Worm (Caenorhabditis elegans): ENCODE measurements around the gene str-31.

The str-31 gene

ce11 chrV:7492924-7493323 lies 15.5 kb downstream of the str-31 start, which contains the start of gene srbc-10:
TSS of gene srbc-10 (minus strand) at chrV:7493024.
- TF ChIP-seq fkh-3 (tag; optimal IDR thresholded peaks at IDR 0.05) (no peak), attf-3 (GFP tag; conservative IDR thresholded peaks at IDR 0.05) (no peak), rcor-1 (GFP tag; IDR thresholded peaks at IDR 0.05) (no peak), nhr-179 (tag; optimal IDR thresholded peaks at IDR 0.05) (no peak), madf-6 (GFP tag; IDR thresholded peaks at IDR 0.05) (no peak), mcd-1 (GFP tag; IDR thresholded peaks at IDR 0.05) (no peak), aptf-3 (GFP tag; IDR thresholded peaks at IDR 0.05) (no peak), B0336.3 (GFP tag; IDR thresholded peaks at IDR 0.05) (no peak), ceh-27 (GFP tag; optimal IDR thresholded peaks at IDR 0.05) (no peak), aptf-2 (GFP tag; conservative IDR thresholded peaks at IDR 0.05) (no peak)

DNA sequence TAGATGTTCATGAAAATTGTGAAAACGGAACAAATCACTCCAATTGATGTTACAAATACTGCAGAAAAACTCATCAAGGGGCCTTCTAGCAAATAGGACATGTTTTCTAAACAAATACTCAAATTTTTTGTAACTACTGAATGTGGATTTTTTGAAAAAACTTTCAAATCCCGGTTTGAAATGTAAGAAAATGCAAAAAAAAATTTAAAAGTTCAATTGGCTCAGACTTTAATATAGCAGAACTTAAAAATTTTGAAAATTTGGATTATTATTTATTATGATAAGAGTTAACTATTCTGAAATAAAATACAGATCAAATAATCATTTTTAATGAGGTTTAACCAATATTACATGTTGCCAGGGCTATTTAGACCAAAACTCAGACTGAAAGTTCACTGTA lies 18.1 kb downstream of the str-31 start, which contains the start of gene srbc-9:
TSS of gene srbc-9 (minus strand) at position 101 of the 400 bp plus-strand sequence.
- TF ChIP-seq B0336.3 (GFP tag; IDR thresholded peaks at IDR 0.05) (no peak), rec-8 (tag; optimal IDR thresholded peaks at IDR 0.05) (no peak), madf-10 (tag; optimal IDR thresholded peaks at IDR 0.05) (no peak), F10E7.11 (tag; optimal IDR thresholded peaks at IDR 0.05) (no peak), tbx-9 (tag; optimal IDR thresholded peaks at IDR 0.05; ENCODE audit: borderline replicate concordance) (no peak), F22D6.2 (tag; optimal IDR thresholded peaks at IDR 0.05) (no peak), attf-6 (GFP tag; IDR thresholded peaks at IDR 0.05) (no peak), akir-1 (GFP tag; optimal IDR thresholded peaks at IDR 0.05) (no peak), mel-28 (tag; optimal IDR thresholded peaks at IDR 0.05; ENCODE audit: borderline replicate concordance) (no peak), nhr-80 (tag; optimal IDR thresholded peaks at IDR 0.05) (no peak), hmg-1.2 (GFP tag; IDR thresholded peaks at IDR 0.05) (no peak), ztf-22 (GFP tag; optimal IDR thresholded peaks at IDR 0.05) (no peak), zim-3 (tag; optimal IDR thresholded peaks at IDR 0.05) (no peak), nhr-90 (tag; optimal IDR thresholded peaks at IDR 0.05) (no peak), B0261.1 (tag; optimal IDR thresholded peaks at IDR 0.05) (no peak), ceh-27 (GFP tag; optimal IDR thresholded peaks at IDR 0.05) (no peak), dpl-1 (GFP tag; optimal IDR thresholded peaks at IDR 0.05) (no peak)

DNA sequence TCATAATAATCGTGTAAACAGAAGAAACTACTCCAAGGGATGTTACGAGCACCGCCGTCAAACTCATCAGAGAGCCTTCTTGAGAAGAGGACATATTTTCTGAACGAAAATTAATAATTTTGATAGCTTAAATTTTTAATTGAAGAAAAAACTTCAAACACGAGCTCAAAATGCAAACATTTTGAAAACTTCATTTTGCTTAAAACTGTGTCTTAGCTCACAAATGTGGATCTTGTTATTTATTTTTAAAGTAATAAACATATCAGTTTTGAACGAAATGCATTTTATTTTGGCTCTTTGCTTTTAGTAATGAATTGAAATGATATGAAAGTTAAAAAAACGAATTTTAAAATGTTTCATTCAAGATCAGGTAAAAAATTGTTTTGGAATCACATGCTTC lies 20.9 kb downstream of the str-31 start, which contains the start of gene srbc-7:
TSS of gene srbc-7 (minus strand) at position 101 of the 400 bp plus-strand sequence.
- no peak for TF ChIP-seq snpc-1.3 (tag; optimal IDR thresholded peaks at IDR 0.05; ENCODE audit: insufficient read depth)
- no peak for TF ChIP-seq ztf-22 (GFP tag; optimal IDR thresholded peaks at IDR 0.05)
- no peak for TF ChIP-seq lir-1 (GFP tag; conservative IDR thresholded peaks at IDR 0.05)
- TF ChIP-seq chd-7 (tag; optimal IDR thresholded peaks at IDR 0.05) = no peak
- no peak for TF ChIP-seq B0261.1 (tag; optimal IDR thresholded peaks at IDR 0.05)
- TF ChIP-seq die-1 (tag; optimal IDR thresholded peaks at IDR 0.05) = no peak
- TF ChIP-seq let-607 (tag; optimal IDR thresholded peaks at IDR 0.05) = no peak
- TF ChIP-seq snpc-3.4 (tag; optimal IDR thresholded peaks at IDR 0.05) = no peak
- no peak for TF ChIP-seq tbx-9 (tag; optimal IDR thresholded peaks at IDR 0.05; ENCODE audit: borderline replicate concordance)
- TF ChIP-seq K11D2.4 (GFP tag; IDR thresholded peaks at IDR 0.05) = no peak
- TF ChIP-seq lin-35 (GFP tag; optimal IDR thresholded peaks at IDR 0.05) = no peak
- no peak for TF ChIP-seq madf-3 (GFP tag; IDR thresholded peaks at IDR 0.05)
- no peak for TF ChIP-seq ZK185.1 (tag; optimal IDR thresholded peaks at IDR 0.05; ENCODE audit: poor library complexity, severe bottlenecking)
- no peak for TF ChIP-seq F33H1.4 (GFP tag; IDR thresholded peaks at IDR 0.05)
